Worm (Caenorhabditis elegans) whole organism, young adult: ENCODE data around the gene C35A5.10.

ENCODE experiments used
- B0019.2 ChIP-seq: fragments of 200-800 bp; sonication (Bioruptor generic); conservative IDR thresholded peaks from 2 replicates; pipeline ENCODE4 v1.3.6; 2022; ENCODE audit warnings: missing genetic modification reagents, missing genetic modification characterization, missing compliant biosample characterization
- C06A6.2 ChIP-seq: fragments of 200-800 bp; sonication (Bioruptor generic); conservative IDR thresholded peaks from 2 replicates; pipeline ENCODE4 v1.3.6; 2022; ENCODE audit warnings: missing genetic modification characterization, missing compliant biosample characterization
- F10E7.11 ChIP-seq: sonication (generic microtip); optimal IDR thresholded peaks from 2 replicates; lab custom pipeline; 2017; ENCODE audit warnings: mild to moderate bottlenecking, missing genetic modification characterization, moderate library complexity, missing compliant biosample characterization
- F33H1.4 ChIP-seq: fragments of 200-800 bp; sonication (Bioruptor generic); IDR thresholded peaks from 2 replicates; pipeline ENCODE4 v1.3.6; 2022; ENCODE audit warnings: missing genetic modification reagents, missing genetic modification characterization, missing compliant biosample characterization
- F37B4.10 ChIP-seq: fragments of 200-800 bp; sonication (Bioruptor generic); IDR thresholded peaks from 2 replicates; pipeline ENCODE4 v1.3.6; 2022; ENCODE audit warnings: missing genetic modification characterization, missing compliant biosample characterization
- F55B11.4 ChIP-seq: sonication (generic microtip); optimal IDR thresholded peaks from 2 replicates; lab custom pipeline; 2016; ENCODE audit warnings: missing compliant biosample characterization, missing genetic modification characterization, borderline replicate concordance; ENCODE audit not compliant: insufficient read depth
- K11D2.4 ChIP-seq: fragments of 200-800 bp; sonication (Bioruptor generic); IDR thresholded peaks from 2 replicates; pipeline ENCODE4 v1.3.6; 2022; ENCODE audit warnings: missing genetic modification reagents, missing genetic modification characterization, missing compliant biosample characterization
- T26A5.8 ChIP-seq: sonication (generic microtip); optimal IDR thresholded peaks from 2 replicates; lab custom pipeline; 2016; ENCODE audit warnings: missing genetic modification characterization, missing compliant biosample characterization
- akir-1 ChIP-seq: fragments of 200-800 bp; sonication (Bioruptor generic); optimal IDR thresholded peaks from 2 replicates; lab custom pipeline; 2018; ENCODE audit warnings: mild to moderate bottlenecking, missing genetic modification characterization, moderate library complexity, missing compliant biosample characterization
- attf-3 ChIP-seq: fragments of 200-800 bp; sonication (Bioruptor generic); conservative IDR thresholded peaks from 2 replicates; pipeline ENCODE4 v1.3.6; 2022; ENCODE audit warnings: missing genetic modification reagents, missing genetic modification characterization, missing compliant biosample characterization
- attf-5 ChIP-seq: fragments of 200-800 bp; sonication (Bioruptor generic); optimal IDR thresholded peaks from 2 replicates; lab custom pipeline; 2018; ENCODE audit warnings: mild to moderate bottlenecking, missing genetic modification characterization, missing compliant biosample characterization
- bed-2 ChIP-seq: fragments of 200-800 bp; sonication (Bioruptor generic); IDR thresholded peaks from 2 replicates; pipeline ENCODE4 v1.3.6; 2022; ENCODE audit warnings: missing genetic modification reagents, missing genetic modification characterization, missing compliant biosample characterization
- ceh-40 ChIP-seq: fragments of 200-800 bp; sonication (Bioruptor generic); IDR thresholded peaks from 2 replicates; pipeline ENCODE4 v1.3.6; 2022; ENCODE audit warnings: missing genetic modification characterization, missing compliant biosample characterization
- ceh-79 ChIP-seq: sonication (generic microtip); optimal IDR thresholded peaks from 2 replicates; lab custom pipeline; 2017; ENCODE audit warnings: mild to moderate bottlenecking, missing genetic modification characterization, missing compliant biosample characterization
- ceh-91 ChIP-seq: fragments of 200-800 bp; sonication (Bioruptor generic); IDR thresholded peaks from 2 replicates; pipeline ENCODE4 v1.3.6; 2022; ENCODE audit warnings: missing genetic modification reagents, missing genetic modification characterization, missing compliant biosample characterization
- chd-7 ChIP-seq: sonication (generic microtip); optimal IDR thresholded peaks from 2 replicates; lab custom pipeline; 2016; ENCODE audit warnings: mild to moderate bottlenecking, missing genetic modification characterization, moderate library complexity, missing compliant biosample characterization
- dox-1 ChIP-seq: fragments of 200-800 bp; sonication (Bioruptor generic); IDR thresholded peaks from 2 replicates; pipeline ENCODE4 v1.3.6; 2022; ENCODE audit warnings: missing genetic modification reagents, missing genetic modification characterization, missing compliant biosample characterization
- efl-1 ChIP-seq: fragments of 150-350 bp; optimal IDR thresholded peaks from 2 replicates; lab custom pipeline; 2014; ENCODE audit warnings: missing biosample characterization, missing genetic modification reagents, missing genetic modification characterization
- egl-44 ChIP-seq: fragments of 200-800 bp; sonication (Bioruptor generic); IDR thresholded peaks from 2 replicates; pipeline ENCODE4 v1.3.6; 2022; ENCODE audit warnings: missing genetic modification reagents, missing genetic modification characterization, missing compliant biosample characterization
- egrh-3 ChIP-seq: fragments of 200-800 bp; sonication (Bioruptor generic); IDR thresholded peaks from 2 replicates; pipeline ENCODE4 v1.3.6; 2022; ENCODE audit warnings: missing genetic modification reagents, missing genetic modification characterization, missing compliant biosample characterization
- ekl-4 ChIP-seq: fragments of 200-800 bp; sonication (Bioruptor generic); IDR thresholded peaks from 2 replicates; pipeline ENCODE4 v1.3.6; 2022; ENCODE audit warnings: missing genetic modification reagents, missing genetic modification characterization, missing compliant biosample characterization
- him-1 ChIP-seq: sonication (generic microtip); optimal IDR thresholded peaks from 2 replicates; lab custom pipeline; 2016; ENCODE audit warnings: missing genotype, missing genetic modification reagents, missing genetic modification characterization, missing compliant biosample characterization
- hmg-20 ChIP-seq: fragments of 200-800 bp; sonication (Bioruptor generic); IDR thresholded peaks from 2 replicates; pipeline ENCODE4 v1.3.6; 2022; ENCODE audit warnings: missing genetic modification reagents, missing genetic modification characterization, missing compliant biosample characterization
- hrde-1 ChIP-seq: sonication (generic microtip); optimal IDR thresholded peaks from 2 replicates; lab custom pipeline; 2016; ENCODE audit warnings: missing genetic modification characterization, mild to moderate bottlenecking, missing compliant biosample characterization, moderate library complexity, missing genotype, missing genetic modification reagents, borderline replicate concordance
- hsf-1 ChIP-seq: fragments of 200-800 bp; sonication (Bioruptor generic); IDR thresholded peaks from 2 replicates; pipeline ENCODE4 v1.3.6; 2022; ENCODE audit warnings: missing genetic modification reagents, missing genetic modification characterization, missing compliant biosample characterization
- lag-1 ChIP-seq: fragments of 200-800 bp; sonication (Bioruptor generic); IDR thresholded peaks from 2 replicates; pipeline ENCODE4 v1.3.6; 2022; ENCODE audit warnings: missing genetic modification reagents, missing genetic modification characterization, missing compliant biosample characterization
- let-526 ChIP-seq: fragments of 200-800 bp; sonication (Bioruptor generic); IDR thresholded peaks from 2 replicates; pipeline ENCODE4 v1.3.6; 2022; ENCODE audit warnings: missing genetic modification reagents, missing genetic modification characterization, missing compliant biosample characterization
- lin-26 ChIP-seq: fragments of 200-800 bp; sonication (Bioruptor generic); IDR thresholded peaks from 2 replicates; pipeline ENCODE4 v1.3.6; 2022; ENCODE audit warnings: missing genetic modification reagents, missing genetic modification characterization, missing compliant biosample characterization
- lir-1 ChIP-seq: fragments of 200-800 bp; sonication (Bioruptor generic); conservative IDR thresholded peaks from 2 replicates; pipeline ENCODE4 v1.3.6; 2022; ENCODE audit warnings: missing genetic modification reagents, missing genetic modification characterization, missing compliant biosample characterization
- lsl-1 ChIP-seq: fragments of 200-800 bp; sonication (Bioruptor generic); optimal IDR thresholded peaks from 2 replicates; lab custom pipeline; 2018; ENCODE audit warnings: mild to moderate bottlenecking, missing genetic modification characterization, moderate library complexity, missing compliant biosample characterization
- lsy-27 ChIP-seq: sonication (generic microtip); optimal IDR thresholded peaks from 2 replicates; lab custom pipeline; 2017; ENCODE audit warnings: missing genetic modification characterization, mild to moderate bottlenecking, missing compliant biosample characterization, antibody characterized with exemption, missing genotype, borderline replicate concordance; ENCODE audit not compliant: insufficient read depth
- madf-10 ChIP-seq: sonication (generic microtip); optimal IDR thresholded peaks from 2 replicates; lab custom pipeline; 2016; ENCODE audit warnings: mild to moderate bottlenecking, missing genetic modification characterization, missing compliant biosample characterization
- madf-6 ChIP-seq: fragments of 200-800 bp; sonication (Bioruptor generic); IDR thresholded peaks from 2 replicates; pipeline ENCODE4 v1.3.6; 2022; ENCODE audit warnings: missing genetic modification reagents, missing genetic modification characterization, missing compliant biosample characterization
- mcd-1 ChIP-seq: fragments of 200-800 bp; sonication (Bioruptor generic); IDR thresholded peaks from 2 replicates; pipeline ENCODE4 v1.3.6; 2022; ENCODE audit warnings: missing genetic modification reagents, missing genetic modification characterization, missing compliant biosample characterization
- mxl-1 ChIP-seq: sonication (generic microtip); optimal IDR thresholded peaks from 2 replicates; lab custom pipeline; 2016; ENCODE audit warnings: missing genetic modification characterization, missing compliant biosample characterization
- nfyb-1 ChIP-seq: fragments of 200-800 bp; sonication (Bioruptor generic); IDR thresholded peaks from 2 replicates; pipeline ENCODE4 v1.3.6; 2022; ENCODE audit warnings: missing genetic modification reagents, missing genetic modification characterization, missing compliant biosample characterization
- nhr-120 ChIP-seq: fragments of 200-800 bp; sonication (Bioruptor generic); IDR thresholded peaks from 2 replicates; pipeline ENCODE4 v1.3.6; 2022; ENCODE audit warnings: missing genetic modification characterization, missing compliant biosample characterization
- nhr-179 ChIP-seq: sonication (generic microtip); optimal IDR thresholded peaks from 2 replicates; lab custom pipeline; 2016; ENCODE audit warnings: mild to moderate bottlenecking, missing genetic modification characterization, missing compliant biosample characterization
- nhr-27 ChIP-seq: fragments of 200-800 bp; sonication (Bioruptor generic); optimal IDR thresholded peaks from 2 replicates; lab custom pipeline; 2018; ENCODE audit warnings: mild to moderate bottlenecking, missing genetic modification characterization, moderate library complexity, missing compliant biosample characterization
- nhr-80 ChIP-seq: sonication (generic microtip); optimal IDR thresholded peaks from 2 replicates; lab custom pipeline; 2016; ENCODE audit warnings: missing genetic modification characterization, missing compliant biosample characterization
- rcor-1 ChIP-seq: fragments of 200-800 bp; sonication (Bioruptor generic); IDR thresholded peaks from 2 replicates; pipeline ENCODE4 v1.3.6; 2022; ENCODE audit warnings: missing genetic modification reagents, missing genetic modification characterization, missing compliant biosample characterization
- repo-1 ChIP-seq: sonication (generic microtip); optimal IDR thresholded peaks from 2 replicates; lab custom pipeline; 2017; ENCODE audit warnings: mild to moderate bottlenecking, missing genetic modification characterization, missing compliant biosample characterization
- sdz-38 ChIP-seq: sonication (generic microtip); optimal IDR thresholded peaks from 2 replicates; lab custom pipeline; 2016; ENCODE audit warnings: missing genotype, missing genetic modification characterization, missing compliant biosample characterization
- sea-2 ChIP-seq: fragments of 200-800 bp; sonication (Bioruptor generic); IDR thresholded peaks from 2 replicates; pipeline ENCODE4 v1.3.6; 2022; ENCODE audit warnings: missing genetic modification characterization, missing compliant biosample characterization
- snpc-3.4 ChIP-seq: sonication (generic microtip); optimal IDR thresholded peaks from 2 replicates; lab custom pipeline; 2017; ENCODE audit warnings: missing genetic modification characterization, mild to moderate bottlenecking, missing compliant biosample characterization, antibody characterized with exemption, moderate library complexity, missing genotype, missing genetic modification reagents
- tlf-1 ChIP-seq: fragments of 200-800 bp; sonication (Bioruptor generic); optimal IDR thresholded peaks from 2 replicates; lab custom pipeline; 2018; ENCODE audit warnings: mild to moderate bottlenecking, missing genetic modification characterization, missing compliant biosample characterization
- unc-130 ChIP-seq: sonication (generic microtip); optimal IDR thresholded peaks from 2 replicates; lab custom pipeline; 2016; ENCODE audit warnings: missing genetic modification reagents, missing genetic modification characterization, missing compliant biosample characterization
- zfh-2 ChIP-seq: fragments of 200-800 bp; sonication (Bioruptor generic); conservative IDR thresholded peaks from 2 replicates; pipeline ENCODE4 v1.3.6; 2022; ENCODE audit warnings: missing genetic modification reagents, missing genetic modification characterization, missing compliant biosample characterization
- zim-3 ChIP-seq: sonication (generic microtip); optimal IDR thresholded peaks from 2 replicates; lab custom pipeline; 2017; ENCODE audit warnings: mild to moderate bottlenecking, missing genetic modification characterization, moderate library complexity, missing compliant biosample characterization
- ztf-26 ChIP-seq: sonication (generic microtip); optimal IDR thresholded peaks from 2 replicates; lab custom pipeline; 2017; ENCODE audit warnings: missing genetic modification characterization, missing compliant biosample characterization

Gene C35A5.10

ce11 chrV:10525902-10526301 lies 21.9 kb downstream of the C35A5.10 start, which contains the start of the genes C35A5.8 and hda-11:
C35A5.8 (minus strand) TSS chrV:10525908.
hda-11 (plus strand) TSS chrV:10526184.
- TF ChIP-seq F55B11.4 (tag; lab: Kevin White, UChicago), result no peak
- TF ChIP-seq T26A5.8 (tag; lab: Kevin White, UChicago), result no peak
- TF ChIP-seq rcor-1 (GFP tag; lab: Robert Waterston, UW), result peak; percentile 86
- TF ChIP-seq lin-26 (GFP tag; lab: Robert Waterston, UW), result no peak
- peak; percentile 36 for TF ChIP-seq nhr-80
- no peak for TF ChIP-seq nhr-120
- no peak for TF ChIP-seq nfyb-1
- TF ChIP-seq attf-5 (GFP tag; lab: Kevin White, UChicago), result no peak
- peak; percentile 23 for TF ChIP-seq sdz-38 (tag; lab: Kevin White, UChicago)
- TF ChIP-seq lag-1 (GFP tag; lab: Robert Waterston, UW), result no peak
- no peak for TF ChIP-seq efl-1 (GFP tag; lab: Kevin White, UChicago)
- TF ChIP-seq lsl-1 (GFP tag; lab: Kevin White, UChicago), result peak; percentile 46
- no peak for TF ChIP-seq snpc-3.4 (tag; lab: Kevin White, UChicago)
- no peak for TF ChIP-seq attf-3 (GFP tag; lab: Robert Waterston, UW)
- no peak for TF ChIP-seq egl-44 (GFP tag; lab: Robert Waterston, UW)
- no peak for TF ChIP-seq C06A6.2 (GFP tag; lab: Robert Waterston, UW)
- TF ChIP-seq chd-7 (tag; lab: Kevin White, UChicago), result no peak
- TF ChIP-seq unc-130 (GFP tag; lab: Kevin White, UChicago), result peak; percentile 78
- no peak for TF ChIP-seq ceh-40 (GFP tag; lab: Robert Waterston, UW)
- peak; percentile 54; the same call in 1 of the 2 replicates for TF ChIP-seq bed-2 (GFP tag; lab: Robert Waterston, UW)
- peak; percentile 57 for TF ChIP-seq zim-3 (tag; lab: Kevin White, UChicago)
- no peak for TF ChIP-seq lsy-27 (tag; lab: Kevin White, UChicago)
- no peak for TF ChIP-seq ekl-4 (GFP tag; lab: Robert Waterston, UW)
- no peak for TF ChIP-seq egrh-3
- peak; percentile 39 for TF ChIP-seq him-1
- peak; percentile 10 for TF ChIP-seq tlf-1
- TF ChIP-seq ceh-91 (GFP tag; lab: Robert Waterston, UW), result peak; percentile 11; the same call in 1 of the 2 replicates
- TF ChIP-seq madf-10, result no peak
- TF ChIP-seq hmg-20 (GFP tag; lab: Robert Waterston, UW), result 0 out of 2 replicates have a peak, but pooled peaks have one; percentile 7
- no peak for TF ChIP-seq zfh-2 (GFP tag; lab: Robert Waterston, UW)
- peak; percentile 67 for TF ChIP-seq madf-6 (GFP tag; lab: Robert Waterston, UW)
- TF ChIP-seq repo-1, result no peak
- TF ChIP-seq akir-1 (GFP tag; lab: Kevin White, UChicago), result no peak
- TF ChIP-seq K11D2.4 (GFP tag; lab: Robert Waterston, UW), result peak; percentile 73
- peak; percentile 63 for TF ChIP-seq mcd-1 (GFP tag; lab: Robert Waterston, UW)
- TF ChIP-seq ztf-26, result no peak
- TF ChIP-seq F37B4.10, result no peak
- TF ChIP-seq nhr-27 (tag; lab: Kevin White, UChicago), result no peak
- TF ChIP-seq F33H1.4, result peak; percentile 37; the same call in 1 of the 2 replicates
- peak; percentile 60 for TF ChIP-seq ceh-79 (tag; lab: Kevin White, UChicago)
- TF ChIP-seq dox-1 (GFP tag; lab: Robert Waterston, UW), result peak; percentile 82
- TF ChIP-seq B0019.2 (GFP tag; lab: Robert Waterston, UW), result no peak
- TF ChIP-seq nhr-179 (tag; lab: Kevin White, UChicago), result no peak
- TF ChIP-seq hsf-1 (GFP tag; lab: Robert Waterston, UW), result no peak
- TF ChIP-seq F10E7.11 (tag; lab: Kevin White, UChicago), result no peak
- TF ChIP-seq let-526 (GFP tag; lab: Robert Waterston, UW), result peak; percentile 40; the same call in 1 of the 2 replicates
- TF ChIP-seq lir-1 (GFP tag; lab: Robert Waterston, UW), result peak; percentile 75
- TF ChIP-seq hrde-1, result no peak
- no peak for TF ChIP-seq sea-2 (GFP tag; lab: Robert Waterston, UW)
- TF ChIP-seq mxl-1 (tag; lab: Kevin White, UChicago), result no peak
